Worm (Caenorhabditis elegans) whole organism, L4 larva: Measurements from ENCODE around the gene rike-1.

Experiments used
- F37D6.2 ChIP-seq: sonication (generic microtip); optimal IDR thresholded peaks from 2 replicates; lab custom pipeline; 2016; ENCODE audit warnings: mild to moderate bottlenecking, missing genetic modification characterization, missing compliant biosample characterization
- aly-2 ChIP-seq: sonication (generic microtip); optimal IDR thresholded peaks from 2 replicates; lab custom pipeline; 2018; ENCODE audit warnings: missing biosample characterization, missing genetic modification characterization
- dmd-8 ChIP-seq: fragments of 200-800 bp; sonication (Bioruptor generic); IDR thresholded peaks from 2 replicates; pipeline ENCODE4 v1.3.6; 2022; ENCODE audit warnings: missing genetic modification characterization, missing compliant biosample characterization
- jun-1 ChIP-seq: fragments of 150-350 bp; optimal IDR thresholded peaks from 2 replicates; lab custom pipeline; 2014; ENCODE audit warnings: missing biosample characterization, missing genetic modification reagents, missing genetic modification characterization
- lin-13 ChIP-seq: fragments of 150-350 bp; optimal IDR thresholded peaks from 2 replicates; lab custom pipeline; 2014; ENCODE audit warnings: missing biosample characterization, missing genetic modification reagents, missing genetic modification characterization
- lir-3 ChIP-seq: sonication (generic microtip); optimal IDR thresholded peaks from 2 replicates; lab custom pipeline; 2016; ENCODE audit warnings: mild to moderate bottlenecking, missing genetic modification characterization, missing compliant biosample characterization
- mdl-1 ChIP-seq, 2 experiments: fragments of 150-350 bp in 1 of 2; sonication (generic microtip) in 1 of 2; optimal IDR thresholded peaks; 2 replicates each; lab custom pipeline; 2014 to 2017; ENCODE audit warnings: missing biosample characterization in 2 of 2, missing genetic modification characterization in 2 of 2
- nhr-111 ChIP-seq: fragments of 200-800 bp; sonication (Bioruptor generic); optimal IDR thresholded peaks from 2 replicates; lab custom pipeline; 2018; ENCODE audit warnings: mild to moderate bottlenecking, missing genetic modification characterization, missing compliant biosample characterization
- skn-1 ChIP-seq: fragments of 150-350 bp; optimal IDR thresholded peaks from 2 replicates; lab custom pipeline; 2014; ENCODE audit warnings: missing biosample characterization, missing genetic modification characterization
- snpc-4 ChIP-seq: fragments of 150-350 bp; optimal IDR thresholded peaks from 2 replicates; lab custom pipeline; 2014; ENCODE audit warnings: missing biosample characterization, missing genetic modification characterization
- tra-1 ChIP-seq: fragments of 200-800 bp; sonication (Bioruptor generic); IDR thresholded peaks from 2 replicates; pipeline ENCODE4 v1.3.6; 2022; ENCODE audit warnings: missing genetic modification reagents, missing genetic modification characterization, missing compliant biosample characterization
- unc-130 ChIP-seq: sonication (generic microtip); optimal IDR thresholded peaks from 2 replicates; lab custom pipeline; 2016; ENCODE audit warnings: missing genetic modification reagents, missing genetic modification characterization, missing compliant biosample characterization
- unc-39 ChIP-seq: sonication (generic microtip); optimal IDR thresholded peaks from 2 replicates; lab custom pipeline; 2017; ENCODE audit warnings: missing biosample characterization, missing genetic modification characterization

DNA sequence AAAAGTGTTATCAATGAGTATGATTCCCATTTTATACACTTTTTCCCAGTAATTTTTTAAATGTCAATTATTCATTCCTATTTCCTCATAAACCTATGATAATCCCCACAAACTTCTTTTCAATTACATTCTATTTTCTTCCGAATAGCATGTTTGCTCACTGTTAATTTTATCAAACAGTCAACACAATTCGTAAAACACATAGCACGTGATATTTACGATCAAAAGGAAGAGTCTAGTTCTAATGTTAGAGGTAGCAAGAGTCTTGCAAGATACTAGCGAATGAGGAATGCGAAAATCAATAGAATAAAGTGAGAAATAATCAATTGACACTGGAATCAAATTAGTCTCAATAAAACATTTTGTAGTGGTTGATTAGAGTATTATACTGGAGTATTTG, 6.3 kb downstream of the rike-1 start:
- TF ChIP-seq mdl-1 (tag; optimal IDR thresholded peaks at IDR 0.05; lab: Kevin White, UChicago) (no peak), tra-1 (no peak), snpc-4 (tag; lab: Kevin White, UChicago) (no peak), lir-3 (no peak), dmd-8 (no peak), unc-39 (tag; lab: Kevin White, UChicago) (no peak), lin-13 (no peak), unc-130 (GFP tag; lab: Kevin White, UChicago) (no peak), nhr-111 (GFP tag; lab: Kevin White, UChicago) (no peak), jun-1 (tag; lab: Kevin White, UChicago) (no peak), F37D6.2 (tag; lab: Kevin White, UChicago) (no peak), aly-2 (no peak), skn-1 (tag; lab: Kevin White, UChicago) (no peak)
